Worm (Caenorhabditis elegans) whole organism, late embryonic: ENCODE data around the gene spp-13.

Experiments
- C08G9.2 ChIP-seq: sonication (generic microtip); optimal IDR thresholded peaks from 2 replicates; lab custom pipeline; 2016; ENCODE audit warnings: mild to moderate bottlenecking, missing genetic modification characterization, moderate library complexity, missing compliant biosample characterization
- C38D4.7 ChIP-seq: fragments of 200-800 bp; sonication (Bioruptor generic); optimal IDR thresholded peaks from 2 replicates; lab custom pipeline; 2018; ENCODE audit warnings: mild to moderate bottlenecking, missing genetic modification characterization, moderate library complexity, missing compliant biosample characterization
- F13H6.1 ChIP-seq: sonication (generic microtip); optimal IDR thresholded peaks from 2 replicates; lab custom pipeline; 2016; ENCODE audit warnings: missing genetic modification characterization, missing compliant biosample characterization
- K09A11.1 ChIP-seq: sonication (generic microtip); optimal IDR thresholded peaks from 2 replicates; lab custom pipeline; 2017; ENCODE audit warnings: antibody characterized with exemption, mild to moderate bottlenecking, missing genetic modification characterization, missing compliant biosample characterization; ENCODE audit not compliant: insufficient read depth
- T23F11.4 ChIP-seq: fragments of 200-800 bp; sonication (Bioruptor generic); optimal IDR thresholded peaks from 2 replicates; lab custom pipeline; 2018; ENCODE audit warnings: mild to moderate bottlenecking, missing genetic modification characterization, missing compliant biosample characterization
- ama-1 ChIP-seq: fragments of 150-350 bp; optimal IDR thresholded peaks from 2 replicates; lab custom pipeline; 2014
- ceh-14 ChIP-seq: sonication (generic microtip); optimal IDR thresholded peaks from 2 replicates; lab custom pipeline; 2016; ENCODE audit warnings: missing genotype, missing genetic modification characterization, missing compliant biosample characterization
- ceh-19 ChIP-seq: fragments of 200-800 bp; sonication (Bioruptor generic); optimal IDR thresholded peaks from 2 replicates; lab custom pipeline; 2018; ENCODE audit warnings: mild to moderate bottlenecking, missing genetic modification characterization, missing compliant biosample characterization
- ceh-22 ChIP-seq: sonication (generic microtip); optimal IDR thresholded peaks from 2 replicates; lab custom pipeline; 2017; ENCODE audit warnings: missing biosample characterization, missing genetic modification characterization
- ceh-24 ChIP-seq: sonication (generic microtip); optimal IDR thresholded peaks from 2 replicates; lab custom pipeline; 2016; ENCODE audit warnings: mild to moderate bottlenecking, missing genetic modification characterization, missing compliant biosample characterization
- ceh-31 ChIP-seq: sonication (generic microtip); optimal IDR thresholded peaks from 2 replicates; lab custom pipeline; 2016; ENCODE audit warnings: missing genetic modification characterization, missing compliant biosample characterization
- ceh-6 ChIP-seq: fragments of 200-800 bp; sonication (Bioruptor generic); optimal IDR thresholded peaks from 2 replicates; lab custom pipeline; 2018; ENCODE audit warnings: mild to moderate bottlenecking, missing genetic modification characterization, missing compliant biosample characterization
- ceh-9 ChIP-seq: sonication (generic microtip); optimal IDR thresholded peaks from 2 replicates; lab custom pipeline; 2016; ENCODE audit warnings: mild to moderate bottlenecking, missing genetic modification characterization, inconsistent platforms, missing compliant biosample characterization
- dmd-4 ChIP-seq: sonication (generic microtip); optimal IDR thresholded peaks from 2 replicates; lab custom pipeline; 2016; ENCODE audit warnings: borderline replicate concordance, missing genetic modification characterization, missing compliant biosample characterization
- elt-2 ChIP-seq: sonication (generic microtip); optimal IDR thresholded peaks from 2 replicates; lab custom pipeline; 2016; ENCODE audit warnings: missing genetic modification reagents, missing genetic modification characterization, missing compliant biosample characterization
- ets-4 ChIP-seq: sonication (generic microtip); optimal IDR thresholded peaks from 2 replicates; lab custom pipeline; 2016; ENCODE audit warnings: missing genetic modification characterization, missing compliant biosample characterization
- eyg-1 ChIP-seq: sonication (generic microtip); optimal IDR thresholded peaks from 2 replicates; lab custom pipeline; 2016; ENCODE audit warnings: missing genotype, missing genetic modification characterization, missing compliant biosample characterization
- fax-1 ChIP-seq: sonication (generic microtip); optimal IDR thresholded peaks from 2 replicates; lab custom pipeline; 2016; ENCODE audit warnings: missing genotype, missing genetic modification characterization, missing compliant biosample characterization
- gmeb-2 ChIP-seq: sonication (generic microtip); optimal IDR thresholded peaks from 2 replicates; lab custom pipeline; 2016; ENCODE audit warnings: missing genetic modification characterization, inconsistent platforms, missing compliant biosample characterization
- hlh-13 ChIP-seq: fragments of 200-800 bp; sonication (Bioruptor generic); optimal IDR thresholded peaks from 2 replicates; lab custom pipeline; 2018; ENCODE audit warnings: mild to moderate bottlenecking, missing genetic modification characterization, missing compliant biosample characterization
- hlh-30 ChIP-seq: sonication (generic microtip); optimal IDR thresholded peaks from 2 replicates; lab custom pipeline; 2017; ENCODE audit warnings: antibody characterized with exemption, missing genetic modification characterization, missing compliant biosample characterization; ENCODE audit not compliant: insufficient read depth
- hlh-6 ChIP-seq: sonication (generic microtip); optimal IDR thresholded peaks from 2 replicates; lab custom pipeline; 2016; ENCODE audit warnings: missing genotype, missing genetic modification characterization, missing compliant biosample characterization
- hlh-8 ChIP-seq: sonication (generic microtip); optimal IDR thresholded peaks from 2 replicates; lab custom pipeline; 2016; ENCODE audit warnings: missing genotype, missing genetic modification characterization, missing compliant biosample characterization
- lin-11 ChIP-seq: fragments of 200-800 bp; sonication (Bioruptor generic); optimal IDR thresholded peaks from 2 replicates; lab custom pipeline; 2018; ENCODE audit warnings: mild to moderate bottlenecking, missing genetic modification characterization, missing compliant biosample characterization
- madf-2 ChIP-seq: sonication (generic microtip); optimal IDR thresholded peaks from 2 replicates; lab custom pipeline; 2017; ENCODE audit warnings: missing genetic modification characterization, missing compliant biosample characterization
- mec-3 ChIP-seq: sonication (generic microtip); optimal IDR thresholded peaks from 2 replicates; lab custom pipeline; 2016; ENCODE audit warnings: borderline replicate concordance, missing genetic modification characterization, missing compliant biosample characterization
- nhr-11 ChIP-seq: fragments of 150-350 bp; optimal IDR thresholded peaks from 2 replicates; lab custom pipeline; 2014; ENCODE audit warnings: missing biosample characterization, missing genetic modification characterization
- nhr-232 ChIP-seq: sonication (generic microtip); optimal IDR thresholded peaks from 2 replicates; lab custom pipeline; 2016; ENCODE audit warnings: missing genetic modification characterization, missing compliant biosample characterization
- npax-4 ChIP-seq: sonication (generic microtip); optimal IDR thresholded peaks from 2 replicates; lab custom pipeline; 2016; ENCODE audit warnings: missing genetic modification characterization, missing compliant biosample characterization
- pag-3 ChIP-seq: sonication (generic microtip); optimal IDR thresholded peaks from 2 replicates; lab custom pipeline; 2016; ENCODE audit warnings: missing compliant biosample characterization, missing genetic modification characterization, borderline replicate concordance
- pat-9 ChIP-seq: fragments of 200-800 bp; sonication (Bioruptor generic); optimal IDR thresholded peaks from 2 replicates; lab custom pipeline; 2018; ENCODE audit warnings: mild to moderate bottlenecking, missing genetic modification characterization, moderate library complexity, missing compliant biosample characterization
- pha-2 ChIP-seq: sonication (generic microtip); optimal IDR thresholded peaks from 2 replicates; lab custom pipeline; 2017; ENCODE audit warnings: mild to moderate bottlenecking, missing genetic modification characterization, missing compliant biosample characterization
- pha-4 ChIP-seq: fragments of 150-350 bp; optimal IDR thresholded peaks from 2 replicates; lab custom pipeline; 2018; ENCODE audit warnings: missing biosample characterization, missing genetic modification reagents, missing genetic modification characterization
- pqm-1 ChIP-seq: sonication (generic microtip); optimal IDR thresholded peaks from 2 replicates; lab custom pipeline; 2016; ENCODE audit warnings: missing genetic modification characterization, missing compliant biosample characterization
- ref-2 ChIP-seq: sonication (generic microtip); optimal IDR thresholded peaks from 2 replicates; lab custom pipeline; 2016; ENCODE audit warnings: missing genetic modification characterization, missing compliant biosample characterization
- rnt-1 ChIP-seq: sonication (generic microtip); optimal IDR thresholded peaks from 2 replicates; lab custom pipeline; 2016; ENCODE audit warnings: missing genetic modification characterization, missing compliant biosample characterization
- sdc-2 ChIP-seq: sonication (generic microtip); optimal IDR thresholded peaks from 2 replicates; lab custom pipeline; 2016; ENCODE audit warnings: missing genotype, missing genetic modification characterization, missing compliant biosample characterization
- sox-2 ChIP-seq: fragments of 200-800 bp; sonication (Bioruptor generic); IDR thresholded peaks from 2 replicates; pipeline ENCODE4 v1.3.6; 2022; ENCODE audit warnings: missing genetic modification reagents, missing genetic modification characterization, missing compliant biosample characterization
- sox-4 ChIP-seq: sonication (generic microtip); optimal IDR thresholded peaks from 2 replicates; lab custom pipeline; 2017; ENCODE audit warnings: mild to moderate bottlenecking, missing genetic modification characterization, inconsistent platforms, missing compliant biosample characterization
- unc-3 ChIP-seq, 2 experiments: fragments of 200-800 bp in 1 of 2; sonication (Bioruptor generic) in 1 of 2; sonication (generic microtip) in 1 of 2; conservative IDR thresholded peaks in 1 of 2; optimal IDR thresholded peaks in 1 of 2; 2 replicates each; pipeline versions ENCODE4 v1.3.6 to Lab custom; 2016 to 2022; ENCODE audit warnings: missing compliant biosample characterization in 2 of 2, missing genetic modification characterization in 2 of 2, missing genetic modification reagents in 1 of 2

The spp-13 gene

ce11 chrX:8386068-8386851 lies 32.1 kb downstream of the spp-13 start (continued):
- TF ChIP-seq ceh-31 (tag; lab: Kevin White, UChicago), result peak; percentile 63
- peak; percentile 57 for TF ChIP-seq madf-2 (tag; lab: Kevin White, UChicago)
- peak; percentile 74 for TF ChIP-seq nhr-232 (tag; lab: Kevin White, UChicago)
- peak; percentile 22 for TF ChIP-seq hlh-30
- TF ChIP-seq fax-1 (tag; lab: Kevin White, UChicago), result peak; percentile 64
- TF ChIP-seq pag-3 (tag; lab: Kevin White, UChicago), result no peak
- TF ChIP-seq eyg-1, result peak; percentile 53
- TF ChIP-seq gmeb-2, result peak; percentile 62
- peak; percentile 76 for TF ChIP-seq sdc-2
- no peak for TF ChIP-seq pqm-1
- peak; percentile 52 for TF ChIP-seq sox-4 (tag; lab: Kevin White, UChicago)
- no peak for TF ChIP-seq mec-3
- peak; percentile 68 for TF ChIP-seq pat-9
- peak; percentile 53 for TF ChIP-seq K09A11.1 (tag; lab: Kevin White, UChicago)
- peak; percentile 34 for TF ChIP-seq ceh-24
- TF ChIP-seq pha-4 (tag; lab: Kevin White, UChicago), result no peak
- TF ChIP-seq hlh-6, result peak; percentile 62
- TF ChIP-seq C08G9.2 (tag; lab: Kevin White, UChicago), result peak; percentile 70
- peak; percentile 67 for TF ChIP-seq lin-11
- TF ChIP-seq pha-2 (tag; lab: Kevin White, UChicago), result peak; percentile 74
- TF ChIP-seq npax-4, result peak; percentile 25
- peak; percentile 46 for TF ChIP-seq T23F11.4
- peak; percentile 42 for TF ChIP-seq rnt-1 (tag; lab: Kevin White, UChicago)
- TF ChIP-seq unc-3 (GFP tag; conservative IDR thresholded peaks at IDR 0.05; lab: Robert Waterston, UW), result peak; percentile 73
- TF ChIP-seq unc-3 (tag; optimal IDR thresholded peaks at IDR 0.05; lab: Kevin White, UChicago), result peak; percentile 69
- no peak for TF ChIP-seq ceh-9 (tag; lab: Kevin White, UChicago)
- no peak for TF ChIP-seq F13H6.1
- peak; percentile 44 for TF ChIP-seq ceh-22 (tag; lab: Kevin White, UChicago)
- TF ChIP-seq elt-2 (tag; lab: Kevin White, UChicago), result peak; percentile 86
- TF ChIP-seq nhr-11 (tag; lab: Kevin White, UChicago), result no peak
- peak; percentile 77 for TF ChIP-seq ceh-14 (tag; lab: Kevin White, UChicago)
- TF ChIP-seq ceh-6 (GFP tag; lab: Kevin White, UChicago), result peak; percentile 54
- TF ChIP-seq hlh-8 (tag; lab: Kevin White, UChicago), result peak; percentile 62
- TF ChIP-seq ceh-19 (GFP tag; lab: Kevin White, UChicago), result peak; percentile 35
- TF ChIP-seq sox-2 (GFP tag; lab: Robert Waterston, UW), result peak; percentile 65; the same call in 1 of the 2 replicates
- no peak for TF ChIP-seq dmd-4 (tag; lab: Kevin White, UChicago)
- no peak for TF ChIP-seq ama-1

- no peak for TF ChIP-seq K09A11.1 (tag; lab: Kevin White, UChicago)
- no peak for TF ChIP-seq ceh-31 (tag; lab: Kevin White, UChicago)
- peak; percentile 48 for TF ChIP-seq ref-2 (tag; lab: Kevin White, UChicago)
- no peak for TF ChIP-seq hlh-13 (GFP tag; lab: Kevin White, UChicago)
- TF ChIP-seq C38D4.7 (GFP tag; lab: Kevin White, UChicago), result no peak
- TF ChIP-seq ets-4 (tag; lab: Kevin White, UChicago), result no peak
- TF ChIP-seq, all 69 proteins: peak for 1
These were observed 33.6 kb downstream of the spp-13 start, which contains the start of gene F41D9.2 for ce11 chrX:8384642-8385181. Gene F41D9.2 (minus strand): TSS chrX:8384945.
